Worm (Caenorhabditis elegans) whole organism, L4 larva: ENCODE data around the gene F17E9.2.

ENCODE experiments used
- ceh-82 ChIP-seq: sonication (generic microtip); optimal IDR thresholded peaks from 2 replicates; lab custom pipeline; 2017; ENCODE audit warnings: missing biosample characterization, missing genetic modification characterization
- daf-16 ChIP-seq, 3 experiments: sonication (generic microtip); optimal IDR thresholded peaks; 2 replicates each; lab custom pipeline; 2016 to 2017; ENCODE audit warnings: missing genetic modification characterization in 3 of 3, missing genetic modification reagents in 3 of 3, mild to moderate bottlenecking in 2 of 3, missing compliant biosample characterization in 2 of 3, missing biosample characterization in 1 of 3, moderate library complexity in 1 of 3
- mep-1 ChIP-seq: fragments of 150-350 bp; sonication (generic microtip); optimal IDR thresholded peaks from 3 replicates; lab custom pipeline; 2014; ENCODE audit warnings: missing biosample characterization, missing genetic modification characterization

- TF ChIP-seq ceh-82 (tag; lab: Kevin White, UChicago), result no peak
- TF ChIP-seq daf-16 (GFP tag; optimal IDR thresholded peaks at IDR 0.05; lab: Kevin White, UChicago), result no peak
- no peak for TF ChIP-seq daf-16 (tag; optimal IDR thresholded peaks at IDR 0.05; lab: Kevin White, UChicago)
- no peak for TF ChIP-seq mep-1 (tag; lab: Kevin White, UChicago)
Measured at ce11 chrIV:8312105-8312504, 43.6 kb upstream of the F17E9.2 start.
